Fruit fly (Drosophila melanogaster) whole organism, embryonic: ENCODE data around the gene Cpr30B.

Experiments
- Abd-B ChIP-seq: fragments of 200-800 bp; sonication (Bioruptor generic); optimal IDR thresholded peaks from 2 replicates; lab custom pipeline; 2018; ENCODE audit warnings: missing biosample characterization, mild to moderate bottlenecking, missing genetic modification characterization, moderate library complexity
- Aef1 ChIP-seq: fragments of 200-800 bp; sonication (Bioruptor generic); IDR thresholded peaks from 3 replicates; pipeline ENCODE4 v1.3.6; 2022; ENCODE audit warnings: missing biosample characterization, missing genetic modification characterization
- Asciz ChIP-seq: fragments of 200-800 bp; sonication (Bioruptor generic); optimal IDR thresholded peaks from 2 replicates; lab custom pipeline; 2017; ENCODE audit warnings: missing biosample characterization, mild to moderate bottlenecking, missing genetic modification characterization, missing genetic modification reagents
- C15 ChIP-seq: fragments of 200-800 bp; sonication (Bioruptor generic); IDR thresholded peaks from 3 replicates; pipeline ENCODE4 v1.3.6; 2022; ENCODE audit warnings: missing biosample characterization, missing genetic modification characterization
- CG10543 ChIP-seq: fragments of 200-800 bp; sonication (Bioruptor generic); optimal IDR thresholded peaks from 3 replicates; lab custom pipeline; 2017; ENCODE audit warnings: missing biosample characterization, mild to moderate bottlenecking, missing genetic modification characterization, moderate library complexity
- CG10959 ChIP-seq: fragments of 200-800 bp; sonication (Bioruptor generic); IDR thresholded peaks from 2 replicates; pipeline ENCODE4 v1.3.6; 2022; ENCODE audit warnings: missing biosample characterization, missing genetic modification characterization
- CG11085 ChIP-seq: fragments of 200-800 bp; sonication (Bioruptor generic); IDR thresholded peaks from 2 replicates; pipeline ENCODE4 v1.3.6; 2022; ENCODE audit warnings: missing biosample characterization, missing genetic modification characterization
- CG11723 ChIP-seq: fragments of 200-800 bp; sonication (Bioruptor generic); optimal IDR thresholded peaks from 2 replicates; lab custom pipeline; 2017; ENCODE audit warnings: missing biosample characterization, mild to moderate bottlenecking, missing genetic modification characterization
- CG12104 ChIP-seq: fragments of 200-800 bp; sonication (Bioruptor generic); optimal IDR thresholded peaks from 3 replicates; lab custom pipeline; 2016; ENCODE audit warnings: missing biosample characterization, missing genetic modification characterization
- CG12219 ChIP-seq: fragments of 200-800 bp; sonication (Bioruptor generic); optimal IDR thresholded peaks from 3 replicates; lab custom pipeline; 2018; ENCODE audit warnings: missing biosample characterization, mild to moderate bottlenecking, missing genetic modification characterization
- CG12299 ChIP-seq: fragments of 200-800 bp; sonication (Bioruptor generic); optimal IDR thresholded peaks from 2 replicates; lab custom pipeline; 2018; ENCODE audit warnings: missing biosample characterization, mild to moderate bottlenecking, missing genetic modification characterization
- CG13424 ChIP-seq: fragments of 200-800 bp; sonication (Bioruptor generic); optimal IDR thresholded peaks from 2 replicates; lab custom pipeline; 2019; ENCODE audit warnings: missing biosample characterization, mild to moderate bottlenecking, missing genetic modification characterization, moderate library complexity
- CG13775 ChIP-seq: fragments of 200-800 bp; sonication (Bioruptor generic); optimal IDR thresholded peaks from 3 replicates; lab custom pipeline; 2017; ENCODE audit warnings: missing biosample characterization, mild to moderate bottlenecking, missing genetic modification characterization
- CG14014 ChIP-seq: fragments of 200-800 bp; sonication (Bioruptor generic); IDR thresholded peaks from 2 replicates; pipeline ENCODE4 v1.3.6; 2022; ENCODE audit warnings: missing biosample characterization, missing genetic modification characterization
- CG15011 ChIP-seq: fragments of 200-800 bp; sonication (Bioruptor generic); optimal IDR thresholded peaks from 3 replicates; lab custom pipeline; 2018; ENCODE audit warnings: missing biosample characterization, mild to moderate bottlenecking, missing genetic modification characterization
- CG15514 ChIP-seq: fragments of 200-800 bp; sonication (Bioruptor generic); optimal IDR thresholded peaks from 3 replicates; lab custom pipeline; 2017; ENCODE audit warnings: missing biosample characterization, missing genetic modification characterization, mild to moderate bottlenecking, moderate library complexity, missing genetic modification reagents
- CG1647 ChIP-seq: fragments of 200-800 bp; sonication (Bioruptor generic); optimal IDR thresholded peaks from 3 replicates; lab custom pipeline; 2016; ENCODE audit warnings: missing biosample characterization, missing genetic modification characterization
- CG17361 ChIP-seq: fragments of 200-800 bp; sonication (Bioruptor generic); IDR thresholded peaks from 3 replicates; pipeline ENCODE4 v1.3.6; 2022; ENCODE audit warnings: missing biosample characterization, missing genetic modification characterization
- CG17385 ChIP-seq: fragments of 200-800 bp; sonication (Bioruptor generic); optimal IDR thresholded peaks from 3 replicates; lab custom pipeline; 2018; ENCODE audit warnings: missing biosample characterization, mild to moderate bottlenecking, missing genetic modification characterization
- CG17568 ChIP-seq: fragments of 200-800 bp; sonication (Bioruptor generic); optimal IDR thresholded peaks from 2 replicates; lab custom pipeline; 2018; ENCODE audit warnings: missing biosample characterization, mild to moderate bottlenecking, missing genetic modification characterization, moderate library complexity
- CG17912 ChIP-seq: fragments of 200-800 bp; sonication (Bioruptor generic); optimal IDR thresholded peaks from 2 replicates; lab custom pipeline; 2018; ENCODE audit warnings: missing biosample characterization, mild to moderate bottlenecking, missing genetic modification characterization
- CG33213 ChIP-seq: fragments of 200-800 bp; sonication (Bioruptor generic); optimal IDR thresholded peaks from 3 replicates; lab custom pipeline; 2016; ENCODE audit warnings: missing biosample characterization, missing genetic modification characterization
- CG34376 ChIP-seq: fragments of 200-800 bp; sonication (Bioruptor generic); optimal IDR thresholded peaks from 2 replicates; lab custom pipeline; 2018; ENCODE audit warnings: missing biosample characterization, mild to moderate bottlenecking, missing genetic modification characterization
- CG4328 ChIP-seq: fragments of 200-800 bp; sonication (Bioruptor generic); optimal IDR thresholded peaks from 3 replicates; lab custom pipeline; 2017; ENCODE audit warnings: missing biosample characterization, missing genetic modification reagents, missing genetic modification characterization
- CG4854 ChIP-seq: fragments of 200-800 bp; sonication (Bioruptor generic); optimal IDR thresholded peaks from 2 replicates; lab custom pipeline; 2016; ENCODE audit warnings: missing biosample characterization, missing genetic modification characterization, inconsistent platforms
- CG5180 ChIP-seq: fragments of 200-800 bp; sonication (Bioruptor generic); optimal IDR thresholded peaks from 3 replicates; lab custom pipeline; 2017; ENCODE audit warnings: missing biosample characterization, missing genetic modification characterization, mild to moderate bottlenecking, moderate library complexity, missing genetic modification reagents
- CG6765 ChIP-seq: fragments of 200-800 bp; sonication (Bioruptor generic); optimal IDR thresholded peaks from 3 replicates; lab custom pipeline; 2017; ENCODE audit warnings: missing biosample characterization, mild to moderate bottlenecking, missing genetic modification characterization
- CG8388 ChIP-seq: fragments of 200-800 bp; sonication (Bioruptor generic); optimal IDR thresholded peaks from 2 replicates; lab custom pipeline; 2019; ENCODE audit warnings: missing biosample characterization, mild to moderate bottlenecking, missing genetic modification characterization, moderate library complexity
- HHEX ChIP-seq: fragments of 200-800 bp; sonication (Bioruptor generic); optimal IDR thresholded peaks from 3 replicates; lab custom pipeline; 2017; ENCODE audit warnings: missing biosample characterization, mild to moderate bottlenecking, missing genetic modification characterization, missing genetic modification reagents
- Hmr ChIP-seq: fragments of 200-800 bp; sonication (Bioruptor generic); optimal IDR thresholded peaks from 3 replicates; lab custom pipeline; 2017; ENCODE audit warnings: mild to moderate bottlenecking, missing biosample characterization, missing genetic modification reagents, missing genetic modification characterization
- Kr ChIP-seq: fragments of 200-800 bp; sonication (Bioruptor generic); optimal IDR thresholded peaks from 2 replicates; lab custom pipeline; 2017; ENCODE audit warnings: missing biosample characterization, mild to moderate bottlenecking, missing genetic modification characterization
- Med ChIP-seq: fragments of 200-800 bp; sonication (Bioruptor generic); peaks from one replicate; lab custom pipeline; 2016; ENCODE audit warnings: missing biosample characterization, missing genetic modification characterization, mild to moderate bottlenecking, inconsistent platforms, moderate library complexity
- Optix ChIP-seq: fragments of 200-800 bp; sonication (Bioruptor generic); IDR thresholded peaks from 3 replicates; pipeline ENCODE4 v1.3.6; 2022; ENCODE audit warnings: missing biosample characterization, missing genetic modification characterization
- PHDP ChIP-seq: fragments of 200-800 bp; sonication (Bioruptor generic); optimal IDR thresholded peaks from 3 replicates; lab custom pipeline; 2018; ENCODE audit warnings: missing biosample characterization, mild to moderate bottlenecking, missing genetic modification characterization, moderate library complexity
- Six4 ChIP-seq: fragments of 200-800 bp; sonication (Bioruptor generic); optimal IDR thresholded peaks from 2 replicates; lab custom pipeline; 2016; ENCODE audit warnings: missing biosample characterization, missing genetic modification characterization
- Sox100B ChIP-seq: fragments of 200-800 bp; sonication (Bioruptor generic); optimal IDR thresholded peaks from 3 replicates; lab custom pipeline; 2018; ENCODE audit warnings: missing biosample characterization, mild to moderate bottlenecking, missing genetic modification characterization
- cg ChIP-seq: fragments of 200-800 bp; sonication (Bioruptor generic); optimal IDR thresholded peaks from 3 replicates; lab custom pipeline; 2019; ENCODE audit warnings: missing biosample characterization, mild to moderate bottlenecking, missing genetic modification characterization, moderate library complexity
- cwo ChIP-seq: fragments of 200-800 bp; sonication (Bioruptor generic); optimal IDR thresholded peaks from 3 replicates; lab custom pipeline; 2017; ENCODE audit warnings: missing biosample characterization, missing genetic modification characterization, mild to moderate bottlenecking, moderate library complexity, missing genetic modification reagents
- dmrt99B ChIP-seq: fragments of 200-800 bp; sonication (Bioruptor generic); optimal IDR thresholded peaks from 2 replicates; lab custom pipeline; 2018; ENCODE audit warnings: missing biosample characterization, mild to moderate bottlenecking, missing genetic modification characterization, moderate library complexity
- ewg ChIP-seq: fragments of 200-800 bp; sonication (Bioruptor generic); optimal IDR thresholded peaks from 3 replicates; lab custom pipeline; 2017; ENCODE audit warnings: mild to moderate bottlenecking, missing biosample characterization, missing genetic modification reagents, missing genetic modification characterization
- eyg ChIP-seq: fragments of 200-800 bp; sonication (Bioruptor generic); optimal IDR thresholded peaks from 3 replicates; lab custom pipeline; 2016; ENCODE audit warnings: missing biosample characterization, missing genetic modification characterization
- fd3F ChIP-seq: fragments of 200-800 bp; sonication (Bioruptor generic); optimal IDR thresholded peaks from 2 replicates; lab custom pipeline; 2018; ENCODE audit warnings: missing biosample characterization, mild to moderate bottlenecking, missing genetic modification characterization, moderate library complexity
- fru ChIP-seq: fragments of >200 bp; optimal IDR thresholded peaks from 2 replicates; lab custom pipeline; 2017
- gro ChIP-seq: fragments of 200-800 bp; sonication (Bioruptor generic); optimal IDR thresholded peaks from 2 replicates; lab custom pipeline; 2016; ENCODE audit warnings: missing biosample characterization, missing genetic modification characterization
- nau ChIP-seq: fragments of 200-800 bp; sonication (Bioruptor generic); optimal IDR thresholded peaks from 3 replicates; lab custom pipeline; 2017; ENCODE audit warnings: missing biosample characterization, mild to moderate bottlenecking, missing genetic modification characterization, missing genetic modification reagents
- pnt ChIP-seq: fragments of 200-800 bp; sonication (Bioruptor generic); optimal IDR thresholded peaks from 3 replicates; lab custom pipeline; 2016; ENCODE audit warnings: missing biosample characterization, missing genetic modification characterization
- pros ChIP-seq: fragments of 200-800 bp; sonication (Bioruptor generic); optimal IDR thresholded peaks from 3 replicates; lab custom pipeline; 2019; ENCODE audit warnings: missing biosample characterization, mild to moderate bottlenecking, missing genetic modification characterization, moderate library complexity
- sd ChIP-seq: fragments of 200-800 bp; sonication (Bioruptor generic); optimal IDR thresholded peaks from 3 replicates; lab custom pipeline; 2018; ENCODE audit warnings: missing biosample characterization, mild to moderate bottlenecking, missing genetic modification characterization, moderate library complexity
- shn ChIP-seq: fragments of 200-800 bp; sonication (Bioruptor generic); optimal IDR thresholded peaks from 3 replicates; lab custom pipeline; 2016; ENCODE audit warnings: missing biosample characterization, missing genetic modification characterization
- trem ChIP-seq: fragments of 200-800 bp; optimal IDR thresholded peaks from 3 replicates; lab custom pipeline; 2019; ENCODE audit warnings: missing biosample characterization, mild to moderate bottlenecking, missing genetic modification characterization, moderate library complexity

The Cpr30B gene

DNA sequence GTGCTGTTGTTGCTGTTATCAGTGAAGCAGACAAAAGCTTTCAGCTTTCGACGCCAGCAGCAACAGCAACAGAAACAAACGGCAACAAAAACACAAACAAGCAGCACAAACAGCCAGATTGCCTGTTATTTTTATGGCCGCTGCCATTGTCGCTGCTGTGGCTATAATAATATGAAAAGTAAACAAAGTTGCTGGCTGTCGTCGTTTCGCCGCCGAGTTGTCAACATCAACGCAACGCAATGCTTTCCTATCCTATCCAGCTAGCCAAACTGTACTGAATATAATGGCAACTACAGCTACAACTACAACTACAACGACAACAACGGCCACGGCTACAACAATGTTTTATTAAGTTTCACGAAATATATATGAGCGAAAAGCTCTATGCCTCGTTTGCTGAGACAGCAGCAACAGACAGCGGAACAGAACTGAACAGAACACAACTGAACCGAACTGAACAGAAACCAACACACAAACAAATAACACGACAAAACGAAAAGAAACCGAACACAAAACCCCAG lies 28.1 kb downstream of the Cpr30B start (continued):
- TF ChIP-seq CG12299 (no peak), CG12219 (GFP tag; lab: Kevin White, UChicago) (peak; percentile 28), gro (no peak), CG17385 (GFP tag; lab: Kevin White, UChicago) (peak; percentile 39), ewg (no peak), eyg (GFP tag; lab: Kevin White, UChicago) (no peak), cg (GFP tag; lab: Kevin White, UChicago) (peak; percentile 23), Optix (no peak), CG34376 (GFP tag; lab: Kevin White, UChicago) (peak; percentile 46), CG15011 (GFP tag; lab: Kevin White, UChicago) (peak; percentile 41), CG6765 (GFP tag; lab: Kevin White, UChicago) (peak; percentile 61), CG10959 (GFP tag; lab: Robert Waterston, UW) (no peak), PHDP (tag; lab: Kevin White, UChicago) (peak; percentile 55), CG4854 (GFP tag; lab: Kevin White, UChicago) (no peak), Asciz (peak; percentile 68), CG17568 (peak; percentile 76), Sox100B (peak; percentile 28), cwo (GFP tag; lab: Kevin White, UChicago) (no peak), CG11723 (peak; percentile 34), CG11085 (GFP tag; lab: Robert Waterston, UW) (no peak), CG1647 (GFP tag; lab: Kevin White, UChicago) (peak; percentile 20), CG15514 (GFP tag; lab: Kevin White, UChicago) (peak; percentile 6), C15 (GFP tag; lab: Robert Waterston, UW) (no peak; the same call in 2 of the 3 replicates), CG13424 (peak; percentile 25), shn (GFP tag; lab: Kevin White, UChicago) (no peak), Six4 (GFP tag; lab: Kevin White, UChicago) (no peak), CG14014 (GFP tag; lab: Robert Waterston, UW) (peak; percentile 68; the same call in 1 of the 2 replicates), CG12104 (peak; percentile 19), CG10543 (GFP tag; lab: Kevin White, UChicago) (peak; percentile 70), CG5180 (peak; percentile 73), Abd-B (GFP tag; lab: Kevin White, UChicago) (peak; percentile 15), fd3F (peak; percentile 49), CG4328 (peak; percentile 32), Kr (no peak), dmrt99B (tag; lab: Kevin White, UChicago) (peak; percentile 37), CG8388 (GFP tag; lab: Kevin White, UChicago) (no peak), HHEX (GFP tag; lab: Kevin White, UChicago) (peak; percentile 40), CG33213 (GFP tag; lab: Kevin White, UChicago) (peak; percentile 3), sd (tag; lab: Kevin White, UChicago) (peak; percentile 59), Hmr (GFP tag; lab: Kevin White, UChicago) (peak; percentile 49), pros (no peak), CG13775 (GFP tag; lab: Kevin White, UChicago) (no peak), Aef1 (GFP tag; lab: Robert Waterston, UW) (peak; percentile 21; the same call in 1 of the 3 replicates), CG17912 (GFP tag; lab: Kevin White, UChicago) (peak; percentile 42), trem (tag; lab: Kevin White, UChicago) (no peak), CG17361 (no peak), Med (GFP tag; lab: Kevin White, UChicago) (peak; percentile 55), fru (lab: Kevin White, UChicago) (no peak), nau (GFP tag; lab: Kevin White, UChicago) (peak; percentile 20), pnt (GFP tag; lab: Kevin White, UChicago) (no peak)
